Worm (Caenorhabditis elegans) whole organism, young adult: Measurements from ENCODE around the gene wrk-1.
A peak's percentile ranks its signal among the peaks of the same experiment; 100 is the strongest.

Source experiments
- F10E7.11 ChIP-seq: sonication (generic microtip); optimal IDR thresholded peaks from 2 replicates; lab custom pipeline; 2017; ENCODE audit warnings: mild to moderate bottlenecking, missing genetic modification characterization, moderate library complexity, missing compliant biosample characterization
- F39B2.1 ChIP-seq: fragments of 200-800 bp; sonication (Bioruptor generic); IDR thresholded peaks from 2 replicates; pipeline ENCODE4 v1.3.6; 2022; ENCODE audit warnings: missing genetic modification reagents, missing genetic modification characterization, missing compliant biosample characterization
- F49E8.2 ChIP-seq: sonication (generic microtip); optimal IDR thresholded peaks from 3 replicates; lab custom pipeline; 2017; ENCODE audit warnings: missing genetic modification characterization, mild to moderate bottlenecking, missing compliant biosample characterization, antibody characterized with exemption, moderate library complexity; ENCODE audit not compliant: insufficient read depth
- T07F8.4 ChIP-seq: sonication (generic microtip); optimal IDR thresholded peaks from 2 replicates; lab custom pipeline; 2016; ENCODE audit warnings: mild to moderate bottlenecking, missing genetic modification characterization, moderate library complexity, missing compliant biosample characterization
- ama-1 ChIP-seq, 3 experiments: fragments of 150-350 bp in 1 of 3; sonication (generic microtip) in 2 of 3; optimal IDR thresholded peaks; 2 replicates each; lab custom pipeline; 2014 to 2018; ENCODE audit warnings: missing biosample characterization in 2 of 3, missing genetic modification characterization in 2 of 3, missing genetic modification reagents in 2 of 3
- athp-1 ChIP-seq: sonication (generic microtip); optimal IDR thresholded peaks from 2 replicates; lab custom pipeline; 2017; ENCODE audit warnings: mild to moderate bottlenecking, missing genetic modification characterization, missing compliant biosample characterization
- attf-6 ChIP-seq: fragments of 200-800 bp; sonication (Bioruptor generic); IDR thresholded peaks from 2 replicates; pipeline ENCODE4 v1.3.6; 2022; ENCODE audit warnings: missing genetic modification reagents, missing genetic modification characterization, missing compliant biosample characterization
- bed-1 ChIP-seq: fragments of 200-800 bp; sonication (Bioruptor generic); IDR thresholded peaks from 2 replicates; pipeline ENCODE4 v1.3.6; 2022; ENCODE audit warnings: missing genetic modification reagents, missing genetic modification characterization, missing compliant biosample characterization
- ceh-100 ChIP-seq: fragments of 200-800 bp; sonication (Bioruptor generic); IDR thresholded peaks from 2 replicates; pipeline ENCODE4 v1.3.6; 2022; ENCODE audit warnings: missing genetic modification reagents, missing genetic modification characterization, missing compliant biosample characterization
- ceh-40 ChIP-seq: fragments of 200-800 bp; sonication (Bioruptor generic); IDR thresholded peaks from 2 replicates; pipeline ENCODE4 v1.3.6; 2022; ENCODE audit warnings: missing genetic modification characterization, missing compliant biosample characterization
- ceh-58 ChIP-seq: fragments of 200-800 bp; sonication (Bioruptor generic); IDR thresholded peaks from 2 replicates; pipeline ENCODE4 v1.3.6; 2022; ENCODE audit warnings: missing genetic modification characterization, missing compliant biosample characterization
- dox-1 ChIP-seq: fragments of 200-800 bp; sonication (Bioruptor generic); IDR thresholded peaks from 2 replicates; pipeline ENCODE4 v1.3.6; 2022; ENCODE audit warnings: missing genetic modification reagents, missing genetic modification characterization, missing compliant biosample characterization
- dpl-1 ChIP-seq: fragments of 150-350 bp; optimal IDR thresholded peaks from 2 replicates; lab custom pipeline; 2014; ENCODE audit warnings: missing biosample characterization, missing genetic modification reagents, missing genetic modification characterization
- ets-4 ChIP-seq: fragments of 200-800 bp; sonication (Bioruptor generic); optimal IDR thresholded peaks from 2 replicates; lab custom pipeline; 2018; ENCODE audit warnings: mild to moderate bottlenecking, missing genetic modification characterization, missing compliant biosample characterization
- him-1 ChIP-seq: sonication (generic microtip); optimal IDR thresholded peaks from 2 replicates; lab custom pipeline; 2016; ENCODE audit warnings: missing genotype, missing genetic modification reagents, missing genetic modification characterization, missing compliant biosample characterization
- hmg-1.2 ChIP-seq: fragments of 200-800 bp; sonication (Bioruptor generic); IDR thresholded peaks from 2 replicates; pipeline ENCODE4 v1.3.6; 2022; ENCODE audit warnings: missing genetic modification reagents, missing genetic modification characterization, missing compliant biosample characterization
- hmg-20 ChIP-seq: fragments of 200-800 bp; sonication (Bioruptor generic); IDR thresholded peaks from 2 replicates; pipeline ENCODE4 v1.3.6; 2022; ENCODE audit warnings: missing genetic modification reagents, missing genetic modification characterization, missing compliant biosample characterization
- hrde-1 ChIP-seq: sonication (generic microtip); optimal IDR thresholded peaks from 2 replicates; lab custom pipeline; 2016; ENCODE audit warnings: missing genetic modification characterization, mild to moderate bottlenecking, missing compliant biosample characterization, moderate library complexity, missing genotype, missing genetic modification reagents, borderline replicate concordance
- hsf-1 ChIP-seq: fragments of 200-800 bp; sonication (Bioruptor generic); IDR thresholded peaks from 2 replicates; pipeline ENCODE4 v1.3.6; 2022; ENCODE audit warnings: missing genetic modification reagents, missing genetic modification characterization, missing compliant biosample characterization
- lag-1 ChIP-seq: fragments of 200-800 bp; sonication (Bioruptor generic); IDR thresholded peaks from 2 replicates; pipeline ENCODE4 v1.3.6; 2022; ENCODE audit warnings: missing genetic modification reagents, missing genetic modification characterization, missing compliant biosample characterization
- lin-35 ChIP-seq, 3 experiments: fragments of 150-350 bp in 2 of 3; sonication (generic microtip) in 1 of 3; optimal IDR thresholded peaks; 2 replicates each; lab custom pipeline; 2014 to 2018; ENCODE audit warnings: missing biosample characterization in 3 of 3, missing genetic modification characterization in 3 of 3, missing genetic modification reagents in 3 of 3
- madf-8 ChIP-seq: fragments of 200-800 bp; sonication (Bioruptor generic); conservative IDR thresholded peaks from 2 replicates; pipeline ENCODE4 v1.3.6; 2022; ENCODE audit warnings: missing genetic modification reagents, missing genetic modification characterization, missing compliant biosample characterization
- mes-4 ChIP-seq: sonication (generic microtip); optimal IDR thresholded peaks from 2 replicates; lab custom pipeline; 2016; ENCODE audit warnings: missing genotype, missing genetic modification characterization, missing compliant biosample characterization
- nfyb-1 ChIP-seq: fragments of 200-800 bp; sonication (Bioruptor generic); IDR thresholded peaks from 2 replicates; pipeline ENCODE4 v1.3.6; 2022; ENCODE audit warnings: missing genetic modification reagents, missing genetic modification characterization, missing compliant biosample characterization
- nhr-179 ChIP-seq: sonication (generic microtip); optimal IDR thresholded peaks from 2 replicates; lab custom pipeline; 2016; ENCODE audit warnings: mild to moderate bottlenecking, missing genetic modification characterization, missing compliant biosample characterization
- nhr-90 ChIP-seq: sonication (generic microtip); optimal IDR thresholded peaks from 2 replicates; lab custom pipeline; 2016; ENCODE audit warnings: missing genotype, mild to moderate bottlenecking, missing genetic modification characterization, missing compliant biosample characterization
- pbrm-1 ChIP-seq: fragments of 200-800 bp; sonication (Bioruptor generic); IDR thresholded peaks from 2 replicates; pipeline ENCODE4 v1.3.6; 2022; ENCODE audit warnings: missing genetic modification reagents, missing genetic modification characterization, missing compliant biosample characterization
- rec-8 ChIP-seq, 2 experiments: sonication (generic microtip); optimal IDR thresholded peaks; 2 replicates each; lab custom pipeline; 2016; ENCODE audit warnings: mild to moderate bottlenecking in 2 of 2, missing genetic modification characterization in 2 of 2, missing genetic modification reagents in 2 of 2, missing genotype in 2 of 2, missing biosample characterization in 1 of 2, missing compliant biosample characterization in 1 of 2, moderate library complexity in 1 of 2
- repo-1 ChIP-seq: sonication (generic microtip); optimal IDR thresholded peaks from 2 replicates; lab custom pipeline; 2017; ENCODE audit warnings: mild to moderate bottlenecking, missing genetic modification characterization, missing compliant biosample characterization
- rpc-1 ChIP-seq, 2 experiments: fragments of 150-350 bp in 1 of 2; sonication (generic microtip) in 1 of 2; optimal IDR thresholded peaks; 2 replicates each; lab custom pipeline; 2014 to 2018; ENCODE audit warnings: missing biosample characterization in 1 of 2, missing genetic modification characterization in 1 of 2, missing genetic modification reagents in 1 of 2, missing genotype in 1 of 2
- sea-2 ChIP-seq: fragments of 200-800 bp; sonication (Bioruptor generic); IDR thresholded peaks from 2 replicates; pipeline ENCODE4 v1.3.6; 2022; ENCODE audit warnings: missing genetic modification characterization, missing compliant biosample characterization
- snpc-1.3 ChIP-seq: sonication (generic microtip); optimal IDR thresholded peaks from 2 replicates; lab custom pipeline; 2017; ENCODE audit warnings: missing genetic modification characterization, mild to moderate bottlenecking, missing compliant biosample characterization, antibody characterized with exemption, moderate library complexity, missing genotype, missing genetic modification reagents; ENCODE audit not compliant: insufficient read depth
- snpc-3.4 ChIP-seq: sonication (generic microtip); optimal IDR thresholded peaks from 2 replicates; lab custom pipeline; 2017; ENCODE audit warnings: missing genetic modification characterization, mild to moderate bottlenecking, missing compliant biosample characterization, antibody characterized with exemption, moderate library complexity, missing genotype, missing genetic modification reagents
- snpc-4 ChIP-seq, 5 experiments: fragments of 150-350 bp in 1 of 5; sonication (generic microtip) in 4 of 5; optimal IDR thresholded peaks; 2 replicates each; lab custom pipeline; 2014 to 2018; ENCODE audit warnings: missing genetic modification characterization in 5 of 5, missing biosample characterization in 3 of 5, antibody characterized with exemption in 2 of 5, mild to moderate bottlenecking in 2 of 5, missing compliant biosample characterization in 2 of 5, missing genotype in 2 of 5, moderate library complexity in 2 of 5, missing genetic modification reagents in 1 of 5
- sptf-2 ChIP-seq: fragments of 200-800 bp; sonication (Bioruptor generic); optimal IDR thresholded peaks from 2 replicates; lab custom pipeline; 2018; ENCODE audit warnings: mild to moderate bottlenecking, missing genetic modification characterization, missing compliant biosample characterization
- tbx-9 ChIP-seq: sonication (generic microtip); optimal IDR thresholded peaks from 2 replicates; lab custom pipeline; 2016; ENCODE audit warnings: borderline replicate concordance, missing genetic modification characterization, inconsistent platforms, missing compliant biosample characterization
- zfh-2 ChIP-seq: fragments of 200-800 bp; sonication (Bioruptor generic); conservative IDR thresholded peaks from 2 replicates; pipeline ENCODE4 v1.3.6; 2022; ENCODE audit warnings: missing genetic modification reagents, missing genetic modification characterization, missing compliant biosample characterization
- ztf-18 ChIP-seq: sonication (generic microtip); optimal IDR thresholded peaks from 2 replicates; lab custom pipeline; 2016; ENCODE audit warnings: missing genotype, mild to moderate bottlenecking, missing genetic modification characterization, missing compliant biosample characterization
- ztf-22 ChIP-seq: fragments of 200-800 bp; sonication (Bioruptor generic); optimal IDR thresholded peaks from 2 replicates; lab custom pipeline; 2018; ENCODE audit warnings: mild to moderate bottlenecking, missing genetic modification characterization, moderate library complexity, missing compliant biosample characterization
- ztf-26 ChIP-seq: sonication (generic microtip); optimal IDR thresholded peaks from 2 replicates; lab custom pipeline; 2017; ENCODE audit warnings: missing genetic modification characterization, missing compliant biosample characterization
- ztf-3 ChIP-seq: fragments of 200-800 bp; sonication (Bioruptor generic); optimal IDR thresholded peaks from 2 replicates; lab custom pipeline; 2018; ENCODE audit warnings: mild to moderate bottlenecking, missing genetic modification characterization, missing compliant biosample characterization
- ztf-6 ChIP-seq: fragments of 200-800 bp; sonication (Bioruptor generic); IDR thresholded peaks from 2 replicates; pipeline ENCODE4 v1.3.6; 2022; ENCODE audit warnings: missing genetic modification reagents, missing genetic modification characterization, missing compliant biosample characterization

wrk-1 gene

ce11 chrX:8386068-8386851, 6.1 kb downstream of the wrk-1 start (continued):
- TF ChIP-seq snpc-3.4: peak; percentile 45
- peak; percentile 78 for TF ChIP-seq hmg-1.2 (GFP tag; lab: Robert Waterston, UW)
- peak; percentile 20 for TF ChIP-seq ztf-18 (tag; lab: Kevin White, UChicago)
- no peak for TF ChIP-seq lag-1
- peak; percentile 62 for TF ChIP-seq nfyb-1 (GFP tag; lab: Robert Waterston, UW)
- TF ChIP-seq F10E7.11 (tag; lab: Kevin White, UChicago): no peak
- no peak for TF ChIP-seq nhr-179 (tag; lab: Kevin White, UChicago)
- TF ChIP-seq ztf-22 (GFP tag; lab: Kevin White, UChicago): no peak
- TF ChIP-seq rpc-1 (optimal IDR thresholded peaks at IDR 0.05; lab: Kevin White, UChicago): peak; percentile 73
- TF ChIP-seq rpc-1 (tag; optimal IDR thresholded peaks at IDR 0.05; lab: Kevin White, UChicago): peak; percentile 85
- TF ChIP-seq F39B2.1: no peak
- no peak for TF ChIP-seq hsf-1 (GFP tag; lab: Robert Waterston, UW)
- no peak for TF ChIP-seq dpl-1 (GFP tag; lab: Kevin White, UChicago)
- TF ChIP-seq F49E8.2: no peak
- TF ChIP-seq madf-8 (GFP tag; lab: Robert Waterston, UW): no peak
- TF ChIP-seq lin-35 (GFP tag; optimal IDR thresholded peaks at IDR 0.05; lab: Kevin White, UChicago): peak in 1 of 3 experiments; percentile 75
- no peak for TF ChIP-seq ceh-58
- peak; percentile 78; the same call in 1 of the 2 replicates for TF ChIP-seq ceh-40 (GFP tag; lab: Robert Waterston, UW)
- TF ChIP-seq bed-1 (GFP tag; lab: Robert Waterston, UW): no peak
- TF ChIP-seq T07F8.4 (tag; lab: Kevin White, UChicago): no peak
- TF ChIP-seq snpc-1.3 (tag; lab: Kevin White, UChicago): peak; percentile 74
- peak; percentile 7 for TF ChIP-seq ztf-26 (tag; lab: Kevin White, UChicago)
- TF ChIP-seq ets-4 (GFP tag; lab: Kevin White, UChicago): no peak
- TF ChIP-seq tbx-9 (tag; lab: Kevin White, UChicago): no peak
- no peak for TF ChIP-seq hrde-1 (tag; lab: Kevin White, UChicago)
- TF ChIP-seq ceh-100 (GFP tag; lab: Robert Waterston, UW): no peak

DNA sequence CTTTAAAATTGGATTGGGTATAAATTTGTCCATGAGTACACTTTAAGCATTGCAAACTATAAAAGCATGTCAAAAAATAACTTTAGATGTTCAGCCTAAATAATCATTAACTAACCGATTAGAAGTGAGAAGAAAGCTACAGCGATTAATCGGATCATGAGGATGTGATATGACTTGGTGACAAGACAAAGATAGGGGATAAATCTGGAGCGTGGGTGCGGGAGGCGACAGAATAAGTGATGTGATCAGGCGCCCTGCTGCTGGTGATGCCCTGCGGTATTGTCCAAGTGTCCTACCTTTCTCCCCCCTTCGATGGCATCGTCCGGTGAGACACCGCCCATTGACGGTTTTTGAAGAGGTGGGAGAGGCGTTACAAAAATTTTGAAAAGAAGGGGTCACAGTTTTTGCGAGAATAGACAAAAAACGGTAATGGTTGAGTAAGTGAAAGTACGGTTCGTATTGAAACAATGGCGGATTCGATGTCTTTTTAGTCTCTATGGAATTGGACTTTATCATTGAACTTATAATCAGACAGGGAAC, 7.7 kb downstream of the wrk-1 start, which contains the start of gene F41D9.2:
Gene F41D9.2 (minus strand): TSS at position 304 of the 540 bp plus-strand sequence.
- TF ChIP-seq nfyb-1 (GFP tag; lab: Robert Waterston, UW) (no peak), zfh-2 (GFP tag; lab: Robert Waterston, UW) (peak; percentile 29; the same call in 1 of the 2 replicates)

- TF ChIP-seq sptf-2 (GFP tag; lab: Kevin White, UChicago) (no peak), pbrm-1 (GFP tag; lab: Robert Waterston, UW) (peak; percentile 89), sea-2 (GFP tag; lab: Robert Waterston, UW) (no peak), him-1 (peak; percentile 63), repo-1 (tag; lab: Kevin White, UChicago) (peak; percentile 58), athp-1 (tag; lab: Kevin White, UChicago) (peak; percentile 51), ama-1 (optimal IDR thresholded peaks at IDR 0.05; lab: Kevin White, UChicago) (no peak), ama-1 (GFP tag; optimal IDR thresholded peaks at IDR 0.05; lab: Kevin White, UChicago) (peak in 1 of 2 experiments; percentile 59), snpc-4 (GFP tag; optimal IDR thresholded peaks at IDR 0.05; lab: Kevin White, UChicago) (peak; percentile 65), snpc-4 (tag; optimal IDR thresholded peaks at IDR 0.05; lab: Kevin White, UChicago) (peak in 2 of 4 experiments; percentile 44 to 61), hmg-20 (GFP tag; lab: Robert Waterston, UW) (0 out of 2 replicates have a peak, but pooled peaks have one; percentile 13), ztf-6 (no peak), attf-6 (GFP tag; lab: Robert Waterston, UW) (peak; percentile 27; the same call in 1 of the 2 replicates), dox-1 (GFP tag; lab: Robert Waterston, UW) (peak; percentile 54; the same call in 1 of the 2 replicates), T07F8.4 (tag; lab: Kevin White, UChicago) (peak; percentile 43), ztf-3 (GFP tag; lab: Kevin White, UChicago) (no peak), nhr-90 (peak; percentile 80), rec-8 (tag; optimal IDR thresholded peaks at IDR 0.05; lab: Kevin White, UChicago) (peak; percentile 24 to 59), mes-4 (tag; lab: Kevin White, UChicago) (peak; percentile 50)
These were observed 10.7 kb downstream of the wrk-1 start for ce11 chrX:8381651-8382050.
